Worm (Caenorhabditis elegans) whole organism, late embryonic: Measurements from ENCODE around the gene R148.4.

Experiments
- C08G9.2 ChIP-seq: sonication (generic microtip); optimal IDR thresholded peaks from 2 replicates; lab custom pipeline; 2016; ENCODE audit warnings: mild to moderate bottlenecking, missing genetic modification characterization, moderate library complexity, missing compliant biosample characterization
- C38D4.7 ChIP-seq: fragments of 200-800 bp; sonication (Bioruptor generic); optimal IDR thresholded peaks from 2 replicates; lab custom pipeline; 2018; ENCODE audit warnings: mild to moderate bottlenecking, missing genetic modification characterization, moderate library complexity, missing compliant biosample characterization
- K09A11.1 ChIP-seq: sonication (generic microtip); optimal IDR thresholded peaks from 2 replicates; lab custom pipeline; 2017; ENCODE audit warnings: antibody characterized with exemption, mild to moderate bottlenecking, missing genetic modification characterization, missing compliant biosample characterization; ENCODE audit not compliant: insufficient read depth
- ahr-1 ChIP-seq: sonication (generic microtip); optimal IDR thresholded peaks from 2 replicates; lab custom pipeline; 2016; ENCODE audit warnings: missing genetic modification characterization, missing compliant biosample characterization
- ama-1 ChIP-seq: fragments of 150-350 bp; optimal IDR thresholded peaks from 2 replicates; lab custom pipeline; 2014
- ceh-14 ChIP-seq: sonication (generic microtip); optimal IDR thresholded peaks from 2 replicates; lab custom pipeline; 2016; ENCODE audit warnings: missing genotype, missing genetic modification characterization, missing compliant biosample characterization
- ceh-18 ChIP-seq: sonication (generic microtip); optimal IDR thresholded peaks from 2 replicates; lab custom pipeline; 2016; ENCODE audit warnings: missing genetic modification characterization, missing compliant biosample characterization
- ceh-19 ChIP-seq: fragments of 200-800 bp; sonication (Bioruptor generic); optimal IDR thresholded peaks from 2 replicates; lab custom pipeline; 2018; ENCODE audit warnings: mild to moderate bottlenecking, missing genetic modification characterization, missing compliant biosample characterization
- ceh-2 ChIP-seq: sonication (generic microtip); optimal IDR thresholded peaks from 2 replicates; lab custom pipeline; 2016; ENCODE audit warnings: missing genotype, missing genetic modification characterization, missing compliant biosample characterization
- ceh-24 ChIP-seq: sonication (generic microtip); optimal IDR thresholded peaks from 2 replicates; lab custom pipeline; 2016; ENCODE audit warnings: mild to moderate bottlenecking, missing genetic modification characterization, missing compliant biosample characterization
- ceh-31 ChIP-seq: sonication (generic microtip); optimal IDR thresholded peaks from 2 replicates; lab custom pipeline; 2016; ENCODE audit warnings: missing genetic modification characterization, missing compliant biosample characterization
- ceh-34 ChIP-seq: sonication (generic microtip); optimal IDR thresholded peaks from 2 replicates; lab custom pipeline; 2016; ENCODE audit warnings: mild to moderate bottlenecking, missing genetic modification characterization, missing compliant biosample characterization
- ceh-48 ChIP-seq: sonication (generic microtip); optimal IDR thresholded peaks from 2 replicates; lab custom pipeline; 2016; ENCODE audit warnings: missing genetic modification characterization, inconsistent platforms, missing compliant biosample characterization
- ceh-9 ChIP-seq: sonication (generic microtip); optimal IDR thresholded peaks from 2 replicates; lab custom pipeline; 2016; ENCODE audit warnings: mild to moderate bottlenecking, missing genetic modification characterization, inconsistent platforms, missing compliant biosample characterization
- che-1 ChIP-seq: sonication (generic microtip); optimal IDR thresholded peaks from 2 replicates; lab custom pipeline; 2016; ENCODE audit warnings: mild to moderate bottlenecking, missing genetic modification characterization, missing compliant biosample characterization
- dmd-4 ChIP-seq: sonication (generic microtip); optimal IDR thresholded peaks from 2 replicates; lab custom pipeline; 2016; ENCODE audit warnings: borderline replicate concordance, missing genetic modification characterization, missing compliant biosample characterization
- dve-1 ChIP-seq: sonication (generic microtip); optimal IDR thresholded peaks from 2 replicates; lab custom pipeline; 2017; ENCODE audit warnings: antibody characterized with exemption, mild to moderate bottlenecking, missing genetic modification characterization, missing compliant biosample characterization
- ets-4 ChIP-seq: sonication (generic microtip); optimal IDR thresholded peaks from 2 replicates; lab custom pipeline; 2016; ENCODE audit warnings: missing genetic modification characterization, missing compliant biosample characterization
- fax-1 ChIP-seq: sonication (generic microtip); optimal IDR thresholded peaks from 2 replicates; lab custom pipeline; 2016; ENCODE audit warnings: missing genotype, missing genetic modification characterization, missing compliant biosample characterization
- fkh-10 ChIP-seq: fragments of 150-350 bp; optimal IDR thresholded peaks from 2 replicates; lab custom pipeline; 2014; ENCODE audit warnings: missing biosample characterization, missing genetic modification reagents, missing genetic modification characterization
- gmeb-2 ChIP-seq: sonication (generic microtip); optimal IDR thresholded peaks from 2 replicates; lab custom pipeline; 2016; ENCODE audit warnings: missing genetic modification characterization, inconsistent platforms, missing compliant biosample characterization
- hlh-13 ChIP-seq: fragments of 200-800 bp; sonication (Bioruptor generic); optimal IDR thresholded peaks from 2 replicates; lab custom pipeline; 2018; ENCODE audit warnings: mild to moderate bottlenecking, missing genetic modification characterization, missing compliant biosample characterization
- hlh-15 ChIP-seq: sonication (generic microtip); optimal IDR thresholded peaks from 2 replicates; lab custom pipeline; 2016; ENCODE audit warnings: missing genetic modification characterization, missing compliant biosample characterization
- hlh-8 ChIP-seq: sonication (generic microtip); optimal IDR thresholded peaks from 2 replicates; lab custom pipeline; 2016; ENCODE audit warnings: missing genotype, missing genetic modification characterization, missing compliant biosample characterization
- madf-2 ChIP-seq: sonication (generic microtip); optimal IDR thresholded peaks from 2 replicates; lab custom pipeline; 2017; ENCODE audit warnings: missing genetic modification characterization, missing compliant biosample characterization
- nfya-1 ChIP-seq: sonication (generic microtip); optimal IDR thresholded peaks from 2 replicates; lab custom pipeline; 2017; ENCODE audit warnings: missing genetic modification characterization, mild to moderate bottlenecking, missing compliant biosample characterization, antibody characterized with exemption, moderate library complexity
- nhr-232 ChIP-seq: sonication (generic microtip); optimal IDR thresholded peaks from 2 replicates; lab custom pipeline; 2016; ENCODE audit warnings: missing genetic modification characterization, missing compliant biosample characterization
- npax-4 ChIP-seq: sonication (generic microtip); optimal IDR thresholded peaks from 2 replicates; lab custom pipeline; 2016; ENCODE audit warnings: missing genetic modification characterization, missing compliant biosample characterization
- pha-2 ChIP-seq: sonication (generic microtip); optimal IDR thresholded peaks from 2 replicates; lab custom pipeline; 2017; ENCODE audit warnings: mild to moderate bottlenecking, missing genetic modification characterization, missing compliant biosample characterization
- pqm-1 ChIP-seq: sonication (generic microtip); optimal IDR thresholded peaks from 2 replicates; lab custom pipeline; 2016; ENCODE audit warnings: missing genetic modification characterization, missing compliant biosample characterization
- pros-1 ChIP-seq: fragments of 150-350 bp; optimal IDR thresholded peaks from 2 replicates; lab custom pipeline; 2014; ENCODE audit warnings: missing biosample characterization, missing genetic modification reagents, missing genetic modification characterization
- ref-2 ChIP-seq: sonication (generic microtip); optimal IDR thresholded peaks from 2 replicates; lab custom pipeline; 2016; ENCODE audit warnings: missing genetic modification characterization, missing compliant biosample characterization
- rnt-1 ChIP-seq: sonication (generic microtip); optimal IDR thresholded peaks from 2 replicates; lab custom pipeline; 2016; ENCODE audit warnings: missing genetic modification characterization, missing compliant biosample characterization
- sdc-2 ChIP-seq: sonication (generic microtip); optimal IDR thresholded peaks from 2 replicates; lab custom pipeline; 2016; ENCODE audit warnings: missing genotype, missing genetic modification characterization, missing compliant biosample characterization
- sox-4 ChIP-seq: sonication (generic microtip); optimal IDR thresholded peaks from 2 replicates; lab custom pipeline; 2017; ENCODE audit warnings: mild to moderate bottlenecking, missing genetic modification characterization, inconsistent platforms, missing compliant biosample characterization
- syd-9 ChIP-seq: sonication (generic microtip); optimal IDR thresholded peaks from 2 replicates; lab custom pipeline; 2016; ENCODE audit warnings: mild to moderate bottlenecking, missing genetic modification characterization, moderate library complexity, missing compliant biosample characterization
- tbx-2 ChIP-seq: sonication (generic microtip); optimal IDR thresholded peaks from 2 replicates; lab custom pipeline; 2016; ENCODE audit warnings: missing genetic modification characterization, missing compliant biosample characterization
- unc-42 ChIP-seq: sonication (generic microtip); optimal IDR thresholded peaks from 2 replicates; lab custom pipeline; 2016; ENCODE audit warnings: missing genotype, missing genetic modification characterization, missing compliant biosample characterization
- unc-55 ChIP-seq: sonication (generic microtip); optimal IDR thresholded peaks from 2 replicates; lab custom pipeline; 2017; ENCODE audit warnings: missing biosample characterization, missing genetic modification reagents, missing genetic modification characterization
- zip-5 ChIP-seq: sonication (generic microtip); optimal IDR thresholded peaks from 2 replicates; lab custom pipeline; 2016; ENCODE audit warnings: missing genetic modification characterization, missing compliant biosample characterization
- ztf-16 ChIP-seq: sonication (generic microtip); optimal IDR thresholded peaks from 2 replicates; lab custom pipeline; 2017; ENCODE audit warnings: missing genetic modification characterization, missing compliant biosample characterization

Gene R148.4

ce11 chrIII:3174985-3175384 lies 3.6 kb downstream of the R148.4 start, which contains the start of gene R148.3 (continued):
- TF ChIP-seq ref-2 = peak; percentile 76
- TF ChIP-seq ceh-2 (tag; lab: Kevin White, UChicago) = peak; percentile 77
- peak; percentile 83 for TF ChIP-seq tbx-2
- no peak for TF ChIP-seq pros-1 (tag; lab: Kevin White, UChicago)
- peak; percentile 79 for TF ChIP-seq nfya-1 (tag; lab: Kevin White, UChicago)
- TF ChIP-seq pha-2 (tag; lab: Kevin White, UChicago) = peak; percentile 79
- TF ChIP-seq dmd-4 = peak; percentile 78
- peak; percentile 42 for TF ChIP-seq ets-4
- TF ChIP-seq fax-1 (tag; lab: Kevin White, UChicago) = peak; percentile 79
- peak; percentile 64 for TF ChIP-seq madf-2
- TF ChIP-seq ceh-18 = peak; percentile 37
- peak; percentile 42 for TF ChIP-seq ceh-24 (tag; lab: Kevin White, UChicago)
- peak; percentile 69 for TF ChIP-seq ceh-31 (tag; lab: Kevin White, UChicago)
- TF ChIP-seq sox-4 (tag; lab: Kevin White, UChicago) = peak; percentile 84
- peak; percentile 88 for TF ChIP-seq K09A11.1 (tag; lab: Kevin White, UChicago)
- peak; percentile 90 for TF ChIP-seq ztf-16 (tag; lab: Kevin White, UChicago)
- no peak for TF ChIP-seq unc-55 (GFP tag; lab: Kevin White, UChicago)
- peak; percentile 58 for TF ChIP-seq hlh-15 (tag; lab: Kevin White, UChicago)
- peak; percentile 64 for TF ChIP-seq C38D4.7 (GFP tag; lab: Kevin White, UChicago)

ce11 chrIII:3176775-3177174 lies 5.4 kb downstream of the R148.4 start:
- no peak for TF ChIP-seq dve-1 (tag; lab: Kevin White, UChicago)
- TF ChIP-seq sdc-2 = no peak
- TF ChIP-seq ceh-2 (tag; lab: Kevin White, UChicago) = no peak
- no peak for TF ChIP-seq syd-9 (tag; lab: Kevin White, UChicago)
- no peak for TF ChIP-seq pqm-1 (tag; lab: Kevin White, UChicago)
- no peak for TF ChIP-seq ref-2
- TF ChIP-seq fkh-10 (GFP tag; lab: Kevin White, UChicago) = no peak
- TF ChIP-seq ahr-1 (tag; lab: Kevin White, UChicago) = no peak
- TF ChIP-seq sox-4 (tag; lab: Kevin White, UChicago) = no peak
- no peak for TF ChIP-seq hlh-13 (GFP tag; lab: Kevin White, UChicago)
- no peak for TF ChIP-seq C38D4.7 (GFP tag; lab: Kevin White, UChicago)
- no peak for TF ChIP-seq ceh-14 (tag; lab: Kevin White, UChicago)
- TF ChIP-seq ets-4 = no peak
- TF ChIP-seq npax-4 (tag; lab: Kevin White, UChicago) = no peak
- no peak for TF ChIP-seq hlh-8 (tag; lab: Kevin White, UChicago)
- TF ChIP-seq ceh-48 (tag; lab: Kevin White, UChicago) = no peak
- no peak for TF ChIP-seq C08G9.2 (tag; lab: Kevin White, UChicago)
- no peak for TF ChIP-seq nhr-232 (tag; lab: Kevin White, UChicago)
- no peak for TF ChIP-seq ceh-19 (GFP tag; lab: Kevin White, UChicago)
- TF ChIP-seq gmeb-2 = no peak

ce11 chrIII:3179855-3180254 lies 8.5 kb downstream of the R148.4 start:
- TF ChIP-seq ceh-2 (tag; lab: Kevin White, UChicago) (no peak), dmd-4 (no peak), hlh-15 (tag; lab: Kevin White, UChicago) (no peak), ceh-34 (tag; lab: Kevin White, UChicago) (no peak), hlh-8 (tag; lab: Kevin White, UChicago) (no peak), ceh-9 (no peak), rnt-1 (no peak), unc-42 (tag; lab: Kevin White, UChicago) (no peak), ama-1 (lab: Kevin White, UChicago) (no peak), che-1 (tag; lab: Kevin White, UChicago) (no peak), zip-5 (no peak)
- TF ChIP-seq, all 69 proteins: peak for 0
